Worm (Caenorhabditis elegans) whole organism, L4/young adult: ENCODE measurements around the gene tftc-3.

Experiments used
- dao-5 ChIP-seq: sonication (generic microtip); optimal IDR thresholded peaks from 2 replicates; lab custom pipeline; 2016; ENCODE audit warnings: missing genotype, missing genetic modification characterization, moderate library complexity, missing compliant biosample characterization
- him-1 ChIP-seq: sonication (generic microtip); optimal IDR thresholded peaks from 2 replicates; lab custom pipeline; 2016; ENCODE audit warnings: missing genotype, missing genetic modification reagents, missing genetic modification characterization, missing compliant biosample characterization

DNA sequence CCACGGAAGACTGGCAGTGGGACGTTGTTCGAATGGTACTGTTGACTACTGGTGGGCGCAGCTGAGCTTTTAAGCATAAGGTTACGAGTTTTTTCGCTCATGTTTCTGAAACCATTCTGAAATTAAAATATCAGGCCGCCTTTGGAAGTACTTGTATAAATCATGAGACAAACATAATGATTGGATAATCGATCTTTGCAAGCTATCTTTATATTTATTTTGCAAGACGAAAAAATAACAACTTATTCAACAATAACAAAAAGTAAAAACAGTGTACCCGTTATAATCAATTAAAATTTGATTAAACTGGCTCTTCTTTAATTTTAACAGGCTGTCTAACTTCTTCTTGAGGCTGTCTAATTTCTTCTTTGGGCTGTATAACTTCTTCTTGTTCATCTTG is 4.7 kb downstream of the tftc-3 start, which contains the start of gene ZK856.16:
- TF ChIP-seq him-1 (tag; lab: Kevin White, UChicago) (no peak), dao-5 (tag; lab: Kevin White, UChicago) (no peak)
